Fruit fly (Drosophila melanogaster): ENCODE data around the gene CG9915.
A peak's percentile ranks its signal among the peaks of the same experiment; 100 is the strongest.

Gene CG9915

DNA sequence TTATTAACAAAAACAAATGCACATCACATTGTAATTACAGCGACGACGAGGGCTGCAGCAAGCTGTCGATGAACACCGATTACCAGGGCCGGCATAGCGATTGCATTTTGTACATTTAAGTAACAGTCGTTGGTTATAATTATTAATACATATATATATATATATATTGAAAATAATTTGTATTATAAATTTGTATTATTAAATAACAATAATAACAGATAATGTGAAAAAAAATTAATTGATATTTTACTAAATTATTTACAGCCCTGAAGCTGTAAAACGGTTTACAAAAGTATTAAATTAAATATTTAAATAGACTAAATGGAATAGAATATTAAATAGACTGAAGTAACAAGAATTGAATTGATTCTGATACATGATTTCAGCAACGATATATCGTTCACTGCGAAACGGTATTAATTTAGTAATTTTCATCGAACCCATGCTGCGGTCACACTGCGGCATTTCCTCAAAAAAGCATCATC lies 37.0 kb downstream of the CG9915 start, which contains the start of the genes kat80 and Prosalpha4 (continued):
- no peak for TF ChIP-seq CG3838 (GFP tag; optimal IDR thresholded peaks at IDR 0.05)
- no peak for TF ChIP-seq CG15073 (GFP tag; optimal IDR thresholded peaks at IDR 0.05)
- TF ChIP-seq Jarid2 (GFP tag; optimal IDR thresholded peaks at IDR 0.05), result no peak
- TF ChIP-seq dmrt99B (tag; optimal IDR thresholded peaks at IDR 0.05), result peak; percentile 32
- no peak for TF ChIP-seq slp2 (GFP tag; optimal IDR thresholded peaks at IDR 0.05)
- TF ChIP-seq CG5180 (GFP tag; optimal IDR thresholded peaks at IDR 0.05), result no peak
- peak; percentile 60 for TF ChIP-seq Med (GFP tag)
- no peak for TF ChIP-seq Hsf (GFP tag; optimal IDR thresholded peaks at IDR 0.05)
- peak; percentile 41; the same call in 1 of the 2 replicates for TF ChIP-seq CG42726 (GFP tag; IDR thresholded peaks at IDR 0.05; ENCODE audit: partially characterized antibody)
- peak; percentile 37 for TF ChIP-seq phol (tag; optimal IDR thresholded peaks at IDR 0.05)
- no peak for TF ChIP-seq CG4282 (GFP tag; optimal IDR thresholded peaks at IDR 0.05)
- TF ChIP-seq pzg (GFP tag; optimal IDR thresholded peaks at IDR 0.05), result peak; percentile 43
- TF ChIP-seq bbx (GFP tag; IDR thresholded peaks at IDR 0.05; ENCODE audit: partially characterized antibody), result peak; percentile 58; the same call in 1 of the 2 replicates
- TF ChIP-seq CG1603 (tag; optimal IDR thresholded peaks at IDR 0.05), result peak; percentile 5
- TF ChIP-seq CG14667 (GFP tag; IDR thresholded peaks at IDR 0.05), result 0 out of 2 replicates have a peak, but pooled peaks have one; percentile 15
- TF ChIP-seq CG11695 (GFP tag; IDR thresholded peaks at IDR 0.05), result 0 out of 3 replicates have a peak, but pooled peaks have one; percentile 7
- TF ChIP-seq NC2α (GFP tag; optimal IDR thresholded peaks at IDR 0.05), result no peak
- TF ChIP-seq CG30403 (GFP tag; optimal IDR thresholded peaks at IDR 0.05), result peak; percentile 10
- no peak for TF ChIP-seq Spps (tag; optimal IDR thresholded peaks at IDR 0.05)
- TF ChIP-seq Opbp (GFP tag; IDR thresholded peaks at IDR 0.05; ENCODE audit: partially characterized antibody), result peak; percentile 37; the same call in 2 of the 3 replicates
- no peak for TF ChIP-seq CG6813 (GFP tag; optimal IDR thresholded peaks at IDR 0.05)
- no peak for TF ChIP-seq bigmax (GFP tag; optimal IDR thresholded peaks at IDR 0.05)
- no peak for TF ChIP-seq CG3163 (GFP tag; optimal IDR thresholded peaks at IDR 0.05)
- TF ChIP-seq TFAM (GFP tag; optimal IDR thresholded peaks at IDR 0.05), result no peak
- TF ChIP-seq lab (GFP tag; optimal IDR thresholded peaks at IDR 0.05), result peak; percentile 51
- peak; percentile 59 for TF ChIP-seq B-H2 (GFP tag; optimal IDR thresholded peaks at IDR 0.05)
- TF ChIP-seq Dp (GFP tag; optimal IDR thresholded peaks at IDR 0.05), result peak; percentile 22
- peak; percentile 42; the same call in 2 of the 3 replicates for TF ChIP-seq CG6791 (GFP tag; IDR thresholded peaks at IDR 0.05; ENCODE audit: partially characterized antibody)
- peak; percentile 48 for TF ChIP-seq CG18262 (tag; optimal IDR thresholded peaks at IDR 0.05)
- TF ChIP-seq NfI (GFP tag; optimal IDR thresholded peaks at IDR 0.05), result peak; percentile 43
- TF ChIP-seq slbo (GFP tag; IDR thresholded peaks at IDR 0.05), result peak; percentile 28; the same call in 1 of the 2 replicates
- TF ChIP-seq CG7357 (GFP tag; IDR thresholded peaks at IDR 0.05), result no peak
- TF ChIP-seq D (optimal IDR thresholded peaks at IDR 0.05), result no peak
- TF ChIP-seq D (GFP tag; optimal IDR thresholded peaks at IDR 0.05), result no peak
- no peak for TF ChIP-seq Mes4 (GFP tag; optimal IDR thresholded peaks at IDR 0.05)
- TF ChIP-seq slou (GFP tag; optimal IDR thresholded peaks at IDR 0.05), result no peak
- TF ChIP-seq tx (GFP tag; optimal IDR thresholded peaks at IDR 0.05), result no peak
- 0 out of 3 replicates have a peak, but pooled peaks have one; percentile 31 for TF ChIP-seq hb (GFP tag; IDR thresholded peaks at IDR 0.05; ENCODE audit: partially characterized antibody)
- no peak for TF ChIP-seq kay (GFP tag; optimal IDR thresholded peaks at IDR 0.05)
- TF ChIP-seq Blimp-1 (GFP tag; optimal IDR thresholded peaks at IDR 0.05), result peak; percentile 22
- no peak for TF ChIP-seq pan (optimal IDR thresholded peaks at IDR 0.05)
- no peak for TF ChIP-seq pan (GFP tag; optimal IDR thresholded peaks at IDR 0.05 in 1 of 2, IDR thresholded peaks at IDR 0.05 in 1 of 2)
- no peak for TF ChIP-seq Lim3 (GFP tag; IDR thresholded peaks at IDR 0.05)
- TF ChIP-seq Gug (GFP tag; IDR thresholded peaks at IDR 0.05), result peak; percentile 35; the same call in 1 of the 4 replicates
- TF ChIP-seq da (GFP tag; optimal IDR thresholded peaks at IDR 0.05), result no peak
- TF ChIP-seq CG7271 (tag; optimal IDR thresholded peaks at IDR 0.05), result no peak
- TF ChIP-seq NFAT (GFP tag; IDR thresholded peaks at IDR 0.05), result peak; percentile 60
- TF ChIP-seq CG7556 (GFP tag; optimal IDR thresholded peaks at IDR 0.05), result no peak
- no peak for TF ChIP-seq CG4404 (GFP tag; IDR thresholded peaks at IDR 0.05)
- no peak for TF ChIP-seq pum (GFP tag; optimal IDR thresholded peaks at IDR 0.05)

Measured in whole organism, embryonic.